Worm (Caenorhabditis elegans) whole organism, L3 larva: Measurements from ENCODE around the gene H03G16.7.

ENCODE experiments used
- ZK546.5 ChIP-seq: sonication (generic microtip); optimal IDR thresholded peaks from 2 replicates; lab custom pipeline; 2017; ENCODE audit warnings: missing biosample characterization, missing genetic modification characterization
- ama-1 ChIP-seq: fragments of 150-350 bp; optimal IDR thresholded peaks from 2 replicates; lab custom pipeline; 2018
- ceh-82 ChIP-seq: fragments of 150-350 bp; optimal IDR thresholded peaks from 2 replicates; lab custom pipeline; 2014; ENCODE audit warnings: missing biosample characterization, missing genetic modification characterization
- ceh-9 ChIP-seq: sonication (generic microtip); optimal IDR thresholded peaks from 2 replicates; lab custom pipeline; 2018; ENCODE audit warnings: missing biosample characterization, missing genetic modification characterization
- daf-12 ChIP-seq: fragments of 150-350 bp; optimal IDR thresholded peaks from 2 replicates; lab custom pipeline; 2014; ENCODE audit warnings: missing biosample characterization, missing genetic modification reagents, missing genetic modification characterization
- mdl-1 ChIP-seq: fragments of 150-350 bp; optimal IDR thresholded peaks from 2 replicates; lab custom pipeline; 2014; ENCODE audit warnings: missing biosample characterization, missing genetic modification characterization
- nhr-12 ChIP-seq: fragments of 150-350 bp; optimal IDR thresholded peaks from 2 replicates; lab custom pipeline; 2014; ENCODE audit warnings: missing biosample characterization, missing genetic modification characterization
- nhr-23 ChIP-seq: fragments of 150-350 bp; optimal IDR thresholded peaks from 2 replicates; lab custom pipeline; 2014; ENCODE audit warnings: missing biosample characterization, missing genetic modification reagents, missing genetic modification characterization
- nhr-25 ChIP-seq: sonication (generic microtip); optimal IDR thresholded peaks from 2 replicates; lab custom pipeline; 2017; ENCODE audit warnings: missing biosample characterization, missing genetic modification characterization
- nhr-76 ChIP-seq: fragments of 150-350 bp; sonication (generic microtip); optimal IDR thresholded peaks from 5 replicates; lab custom pipeline; 2014; ENCODE audit warnings: missing biosample characterization, missing genetic modification characterization
- pha-4 ChIP-seq: fragments of 150-350 bp; optimal IDR thresholded peaks from 2 replicates; lab custom pipeline; 2014; ENCODE audit warnings: missing biosample characterization, missing genetic modification reagents, missing genetic modification characterization
- pqm-1 ChIP-seq: fragments of 150-350 bp; optimal IDR thresholded peaks from 2 replicates; lab custom pipeline; 2017; ENCODE audit warnings: missing biosample characterization, missing genetic modification characterization, inconsistent platforms
- snpc-4 ChIP-seq: fragments of 150-350 bp; optimal IDR thresholded peaks from 2 replicates; lab custom pipeline; 2014; ENCODE audit warnings: missing biosample characterization, missing genetic modification characterization
- ztf-4 ChIP-seq: fragments of 150-350 bp; optimal IDR thresholded peaks from 2 replicates; lab custom pipeline; 2014; ENCODE audit warnings: missing biosample characterization, missing genetic modification characterization

ce11 chrX:15027566-15027965 is 28.2 kb downstream of the H03G16.7 start:
- no peak for TF ChIP-seq daf-12 (tag; lab: Kevin White, UChicago)
- no peak for TF ChIP-seq ZK546.5 (tag; lab: Kevin White, UChicago)
- TF ChIP-seq ztf-4 (tag; lab: Kevin White, UChicago): no peak
- TF ChIP-seq nhr-12 (tag; lab: Kevin White, UChicago): no peak
- no peak for TF ChIP-seq nhr-23 (tag; lab: Kevin White, UChicago)
- no peak for TF ChIP-seq ama-1
- TF ChIP-seq nhr-76 (tag; lab: Kevin White, UChicago): no peak
- TF ChIP-seq pha-4 (tag; lab: Kevin White, UChicago): no peak
- no peak for TF ChIP-seq pqm-1 (tag; lab: Kevin White, UChicago)
- no peak for TF ChIP-seq mdl-1
- no peak for TF ChIP-seq nhr-25 (tag; lab: Kevin White, UChicago)
- no peak for TF ChIP-seq ceh-82 (tag; lab: Kevin White, UChicago)
- no peak for TF ChIP-seq snpc-4 (tag; lab: Kevin White, UChicago)
- TF ChIP-seq ceh-9 (tag; lab: Kevin White, UChicago): no peak
